Worm (Caenorhabditis elegans) whole organism, young adult: ENCODE data around the gene Y38H6A.5.

Experiments
- attf-6 ChIP-seq: fragments of 200-800 bp; sonication (Bioruptor generic); IDR thresholded peaks from 2 replicates; pipeline ENCODE4 v1.3.6; 2022; ENCODE audit warnings: missing genetic modification reagents, missing genetic modification characterization, missing compliant biosample characterization
- ets-4 ChIP-seq: fragments of 200-800 bp; sonication (Bioruptor generic); optimal IDR thresholded peaks from 2 replicates; lab custom pipeline; 2018; ENCODE audit warnings: mild to moderate bottlenecking, missing genetic modification characterization, missing compliant biosample characterization
- unc-62 ChIP-seq: fragments of 150-350 bp; optimal IDR thresholded peaks from 2 replicates; lab custom pipeline; 2014; ENCODE audit warnings: missing biosample characterization, missing genetic modification reagents, missing genetic modification characterization
- xnd-1 ChIP-seq: sonication (generic microtip); optimal IDR thresholded peaks from 2 replicates; lab custom pipeline; 2016; ENCODE audit warnings: missing genotype, missing genetic modification reagents, missing genetic modification characterization, missing compliant biosample characterization

ce11 chrV:20380320-20380719, 45.2 kb upstream of the Y38H6A.5 start, which contains the start of gene K02E2.6:
- TF ChIP-seq attf-6: no peak
- no peak for TF ChIP-seq xnd-1
- no peak for TF ChIP-seq unc-62 (GFP tag; lab: Kevin White, UChicago)
- no peak for TF ChIP-seq ets-4 (GFP tag; lab: Kevin White, UChicago)
